Worm (Caenorhabditis elegans) whole organism, late embryonic: ENCODE data around the gene atg-10.

Source experiments
- C38D4.7 ChIP-seq: fragments of 200-800 bp; sonication (Bioruptor generic); optimal IDR thresholded peaks from 2 replicates; lab custom pipeline; 2018; ENCODE audit warnings: mild to moderate bottlenecking, missing genetic modification characterization, moderate library complexity, missing compliant biosample characterization
- F13H6.1 ChIP-seq: sonication (generic microtip); optimal IDR thresholded peaks from 2 replicates; lab custom pipeline; 2016; ENCODE audit warnings: missing genetic modification characterization, missing compliant biosample characterization
- K02D7.2 ChIP-seq: sonication (generic microtip); optimal IDR thresholded peaks from 2 replicates; lab custom pipeline; 2017; ENCODE audit warnings: mild to moderate bottlenecking, missing genetic modification characterization, missing compliant biosample characterization
- T23F11.4 ChIP-seq: fragments of 200-800 bp; sonication (Bioruptor generic); optimal IDR thresholded peaks from 2 replicates; lab custom pipeline; 2018; ENCODE audit warnings: mild to moderate bottlenecking, missing genetic modification characterization, missing compliant biosample characterization
- ama-1 ChIP-seq: fragments of 150-350 bp; optimal IDR thresholded peaks from 2 replicates; lab custom pipeline; 2014
- ceh-14 ChIP-seq: sonication (generic microtip); optimal IDR thresholded peaks from 2 replicates; lab custom pipeline; 2016; ENCODE audit warnings: missing genotype, missing genetic modification characterization, missing compliant biosample characterization
- ceh-19 ChIP-seq: fragments of 200-800 bp; sonication (Bioruptor generic); optimal IDR thresholded peaks from 2 replicates; lab custom pipeline; 2018; ENCODE audit warnings: mild to moderate bottlenecking, missing genetic modification characterization, missing compliant biosample characterization
- ceh-2 ChIP-seq: sonication (generic microtip); optimal IDR thresholded peaks from 2 replicates; lab custom pipeline; 2016; ENCODE audit warnings: missing genotype, missing genetic modification characterization, missing compliant biosample characterization
- ceh-24 ChIP-seq: sonication (generic microtip); optimal IDR thresholded peaks from 2 replicates; lab custom pipeline; 2016; ENCODE audit warnings: mild to moderate bottlenecking, missing genetic modification characterization, missing compliant biosample characterization
- ceh-30 ChIP-seq: fragments of 150-350 bp; optimal IDR thresholded peaks from 2 replicates; lab custom pipeline; 2014; ENCODE audit warnings: missing biosample characterization, missing genetic modification characterization
- ceh-45 ChIP-seq: fragments of 200-800 bp; sonication (Bioruptor generic); IDR thresholded peaks from 2 replicates; pipeline ENCODE4 v1.3.6; 2022; ENCODE audit warnings: missing genetic modification reagents, missing genetic modification characterization, missing compliant biosample characterization
- ceh-48 ChIP-seq: sonication (generic microtip); optimal IDR thresholded peaks from 2 replicates; lab custom pipeline; 2016; ENCODE audit warnings: missing genetic modification characterization, inconsistent platforms, missing compliant biosample characterization
- ceh-6 ChIP-seq: fragments of 200-800 bp; sonication (Bioruptor generic); optimal IDR thresholded peaks from 2 replicates; lab custom pipeline; 2018; ENCODE audit warnings: mild to moderate bottlenecking, missing genetic modification characterization, missing compliant biosample characterization
- ceh-9 ChIP-seq: sonication (generic microtip); optimal IDR thresholded peaks from 2 replicates; lab custom pipeline; 2016; ENCODE audit warnings: mild to moderate bottlenecking, missing genetic modification characterization, inconsistent platforms, missing compliant biosample characterization
- che-1 ChIP-seq: sonication (generic microtip); optimal IDR thresholded peaks from 2 replicates; lab custom pipeline; 2016; ENCODE audit warnings: mild to moderate bottlenecking, missing genetic modification characterization, missing compliant biosample characterization
- dmd-4 ChIP-seq: sonication (generic microtip); optimal IDR thresholded peaks from 2 replicates; lab custom pipeline; 2016; ENCODE audit warnings: borderline replicate concordance, missing genetic modification characterization, missing compliant biosample characterization
- elt-2 ChIP-seq: sonication (generic microtip); optimal IDR thresholded peaks from 2 replicates; lab custom pipeline; 2016; ENCODE audit warnings: missing genetic modification reagents, missing genetic modification characterization, missing compliant biosample characterization
- elt-4 ChIP-seq: sonication (generic microtip); optimal IDR thresholded peaks from 2 replicates; lab custom pipeline; 2016; ENCODE audit warnings: missing genetic modification characterization, missing compliant biosample characterization
- eyg-1 ChIP-seq: sonication (generic microtip); optimal IDR thresholded peaks from 2 replicates; lab custom pipeline; 2016; ENCODE audit warnings: missing genotype, missing genetic modification characterization, missing compliant biosample characterization
- fax-1 ChIP-seq: sonication (generic microtip); optimal IDR thresholded peaks from 2 replicates; lab custom pipeline; 2016; ENCODE audit warnings: missing genotype, missing genetic modification characterization, missing compliant biosample characterization
- gmeb-2 ChIP-seq: sonication (generic microtip); optimal IDR thresholded peaks from 2 replicates; lab custom pipeline; 2016; ENCODE audit warnings: missing genetic modification characterization, inconsistent platforms, missing compliant biosample characterization
- hlh-15 ChIP-seq: sonication (generic microtip); optimal IDR thresholded peaks from 2 replicates; lab custom pipeline; 2016; ENCODE audit warnings: missing genetic modification characterization, missing compliant biosample characterization
- hlh-30 ChIP-seq: sonication (generic microtip); optimal IDR thresholded peaks from 2 replicates; lab custom pipeline; 2017; ENCODE audit warnings: antibody characterized with exemption, missing genetic modification characterization, missing compliant biosample characterization; ENCODE audit not compliant: insufficient read depth
- lim-6 ChIP-seq: sonication (generic microtip); optimal IDR thresholded peaks from 2 replicates; lab custom pipeline; 2016; ENCODE audit warnings: missing genetic modification characterization, missing compliant biosample characterization
- lin-11 ChIP-seq: fragments of 200-800 bp; sonication (Bioruptor generic); optimal IDR thresholded peaks from 2 replicates; lab custom pipeline; 2018; ENCODE audit warnings: mild to moderate bottlenecking, missing genetic modification characterization, missing compliant biosample characterization
- madf-2 ChIP-seq: sonication (generic microtip); optimal IDR thresholded peaks from 2 replicates; lab custom pipeline; 2017; ENCODE audit warnings: missing genetic modification characterization, missing compliant biosample characterization
- mec-3 ChIP-seq: sonication (generic microtip); optimal IDR thresholded peaks from 2 replicates; lab custom pipeline; 2016; ENCODE audit warnings: borderline replicate concordance, missing genetic modification characterization, missing compliant biosample characterization
- nfya-1 ChIP-seq: sonication (generic microtip); optimal IDR thresholded peaks from 2 replicates; lab custom pipeline; 2017; ENCODE audit warnings: missing genetic modification characterization, mild to moderate bottlenecking, missing compliant biosample characterization, antibody characterized with exemption, moderate library complexity
- nhr-232 ChIP-seq: sonication (generic microtip); optimal IDR thresholded peaks from 2 replicates; lab custom pipeline; 2016; ENCODE audit warnings: missing genetic modification characterization, missing compliant biosample characterization
- pag-3 ChIP-seq: sonication (generic microtip); optimal IDR thresholded peaks from 2 replicates; lab custom pipeline; 2016; ENCODE audit warnings: missing compliant biosample characterization, missing genetic modification characterization, borderline replicate concordance
- pax-1 ChIP-seq: fragments of 150-350 bp; optimal IDR thresholded peaks from 2 replicates; lab custom pipeline; 2014; ENCODE audit warnings: missing biosample characterization, missing genetic modification characterization
- pha-2 ChIP-seq: sonication (generic microtip); optimal IDR thresholded peaks from 2 replicates; lab custom pipeline; 2017; ENCODE audit warnings: mild to moderate bottlenecking, missing genetic modification characterization, missing compliant biosample characterization
- pqm-1 ChIP-seq: sonication (generic microtip); optimal IDR thresholded peaks from 2 replicates; lab custom pipeline; 2016; ENCODE audit warnings: missing genetic modification characterization, missing compliant biosample characterization
- pros-1 ChIP-seq: fragments of 150-350 bp; optimal IDR thresholded peaks from 2 replicates; lab custom pipeline; 2014; ENCODE audit warnings: missing biosample characterization, missing genetic modification reagents, missing genetic modification characterization
- sdc-2 ChIP-seq: sonication (generic microtip); optimal IDR thresholded peaks from 2 replicates; lab custom pipeline; 2016; ENCODE audit warnings: missing genotype, missing genetic modification characterization, missing compliant biosample characterization
- ttx-3 ChIP-seq: sonication (generic microtip); optimal IDR thresholded peaks from 2 replicates; lab custom pipeline; 2016; ENCODE audit warnings: missing genetic modification reagents, missing genetic modification characterization, missing compliant biosample characterization
- unc-3 ChIP-seq, 2 experiments: fragments of 200-800 bp in 1 of 2; sonication (Bioruptor generic) in 1 of 2; sonication (generic microtip) in 1 of 2; conservative IDR thresholded peaks in 1 of 2; optimal IDR thresholded peaks in 1 of 2; 2 replicates each; pipeline versions ENCODE4 v1.3.6 to Lab custom; 2016 to 2022; ENCODE audit warnings: missing compliant biosample characterization in 2 of 2, missing genetic modification characterization in 2 of 2, missing genetic modification reagents in 1 of 2
- unc-42 ChIP-seq: sonication (generic microtip); optimal IDR thresholded peaks from 2 replicates; lab custom pipeline; 2016; ENCODE audit warnings: missing genotype, missing genetic modification characterization, missing compliant biosample characterization
- ztf-16 ChIP-seq: sonication (generic microtip); optimal IDR thresholded peaks from 2 replicates; lab custom pipeline; 2017; ENCODE audit warnings: missing genetic modification characterization, missing compliant biosample characterization

The atg-10 gene

DNA sequence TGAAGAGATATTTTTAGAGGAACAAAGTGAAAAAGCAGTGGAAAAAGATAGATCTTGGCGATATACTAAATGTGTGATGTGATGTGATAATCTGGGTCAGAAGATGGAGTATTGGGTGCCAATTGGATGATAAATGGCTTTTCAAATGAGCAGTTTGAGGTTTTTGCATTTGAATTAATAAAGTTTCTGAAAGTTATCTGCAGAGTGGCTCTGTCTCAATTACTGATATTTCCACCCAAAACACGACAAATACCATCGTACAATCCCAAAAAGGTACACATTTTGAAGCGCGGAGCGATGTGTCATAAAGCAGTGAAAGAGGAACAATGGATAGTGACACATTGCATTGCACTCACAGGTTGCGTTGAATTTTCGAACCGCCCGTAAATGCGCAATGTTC is 19.4 kb upstream of the atg-10 start:
- TF ChIP-seq ceh-45: no peak
- TF ChIP-seq che-1 (tag; lab: Kevin White, UChicago): no peak
- no peak for TF ChIP-seq ceh-24 (tag; lab: Kevin White, UChicago)
- no peak for TF ChIP-seq C38D4.7 (GFP tag; lab: Kevin White, UChicago)
- TF ChIP-seq ttx-3 (tag; lab: Kevin White, UChicago): no peak
- TF ChIP-seq fax-1 (tag; lab: Kevin White, UChicago): no peak
- no peak for TF ChIP-seq elt-4 (tag; lab: Kevin White, UChicago)
- TF ChIP-seq unc-42 (tag; lab: Kevin White, UChicago): no peak
- no peak for TF ChIP-seq ceh-9 (tag; lab: Kevin White, UChicago)
- TF ChIP-seq unc-3 (GFP tag; conservative IDR thresholded peaks at IDR 0.05; lab: Robert Waterston, UW): no peak
- no peak for TF ChIP-seq unc-3 (tag; optimal IDR thresholded peaks at IDR 0.05; lab: Kevin White, UChicago)
- TF ChIP-seq sdc-2: no peak
- no peak for TF ChIP-seq ceh-2
- TF ChIP-seq pax-1 (tag; lab: Kevin White, UChicago): no peak

DNA sequence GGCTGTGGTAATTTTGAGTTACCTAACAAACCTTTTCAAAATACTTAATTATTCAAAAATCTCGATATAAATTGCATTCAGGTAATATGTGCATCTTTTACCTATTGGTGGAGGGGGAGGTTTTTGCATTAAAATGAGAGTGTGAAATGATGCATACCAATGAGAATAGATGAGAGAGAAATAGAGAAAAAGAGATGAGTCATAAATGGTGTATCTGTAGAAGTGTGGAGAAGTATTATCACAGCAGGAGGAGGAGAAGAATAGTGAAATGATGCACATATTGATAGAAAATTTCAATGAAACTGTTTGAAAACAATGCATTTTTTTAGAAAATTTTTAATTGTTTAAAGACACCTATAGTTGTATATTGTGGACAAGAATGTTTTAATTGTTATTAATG is 18.4 kb upstream of the atg-10 start:
- TF ChIP-seq mec-3 (tag; lab: Kevin White, UChicago) (no peak), unc-42 (tag; lab: Kevin White, UChicago) (no peak), ztf-16 (tag; lab: Kevin White, UChicago) (no peak), pag-3 (tag; lab: Kevin White, UChicago) (no peak), madf-2 (no peak), ceh-45 (no peak), dmd-4 (tag; lab: Kevin White, UChicago) (no peak), ceh-6 (GFP tag; lab: Kevin White, UChicago) (no peak), pros-1 (tag; lab: Kevin White, UChicago) (no peak), pqm-1 (tag; lab: Kevin White, UChicago) (no peak), sdc-2 (no peak), F13H6.1 (no peak), ceh-14 (tag; lab: Kevin White, UChicago) (no peak), eyg-1 (tag; lab: Kevin White, UChicago) (no peak), hlh-30 (tag; lab: Kevin White, UChicago) (no peak), ceh-48 (tag; lab: Kevin White, UChicago) (no peak)

DNA sequence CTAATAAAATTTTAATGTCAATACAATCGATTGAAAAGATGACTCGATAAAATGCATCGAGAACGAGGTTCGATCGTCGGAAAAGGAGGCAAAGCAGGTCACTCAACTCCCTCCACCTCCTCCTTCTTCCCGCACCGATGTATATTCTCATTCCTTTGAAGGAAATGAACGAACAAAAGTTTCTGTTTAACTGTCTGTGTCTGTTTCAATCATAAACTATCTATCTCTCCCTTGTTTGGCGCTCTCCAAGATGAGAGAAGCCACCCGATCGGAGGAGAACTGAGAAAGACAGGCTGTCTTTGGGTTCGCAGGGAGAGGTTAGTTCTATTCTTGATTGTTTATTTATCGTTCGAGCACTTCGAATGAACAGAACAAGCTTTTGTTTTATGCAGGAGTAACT is 17.8 kb upstream of the atg-10 start, which contains the start of gene D2085.7:
Gene D2085.7 (plus strand): TSS at position 251 of the 400 bp plus-strand sequence.
- TF ChIP-seq ceh-30 (no peak), ceh-9 (tag; lab: Kevin White, UChicago) (no peak), pha-2 (tag; lab: Kevin White, UChicago) (no peak), unc-42 (tag; lab: Kevin White, UChicago) (no peak), lin-11 (tag; lab: Kevin White, UChicago) (no peak), hlh-15 (tag; lab: Kevin White, UChicago) (no peak), ceh-19 (GFP tag; lab: Kevin White, UChicago) (no peak), ceh-2 (no peak), ttx-3 (tag; lab: Kevin White, UChicago) (no peak), ama-1 (lab: Kevin White, UChicago) (no peak), nfya-1 (tag; lab: Kevin White, UChicago) (no peak), sdc-2 (no peak), K02D7.2 (tag; lab: Kevin White, UChicago) (no peak), gmeb-2 (no peak), madf-2 (no peak)

DNA sequence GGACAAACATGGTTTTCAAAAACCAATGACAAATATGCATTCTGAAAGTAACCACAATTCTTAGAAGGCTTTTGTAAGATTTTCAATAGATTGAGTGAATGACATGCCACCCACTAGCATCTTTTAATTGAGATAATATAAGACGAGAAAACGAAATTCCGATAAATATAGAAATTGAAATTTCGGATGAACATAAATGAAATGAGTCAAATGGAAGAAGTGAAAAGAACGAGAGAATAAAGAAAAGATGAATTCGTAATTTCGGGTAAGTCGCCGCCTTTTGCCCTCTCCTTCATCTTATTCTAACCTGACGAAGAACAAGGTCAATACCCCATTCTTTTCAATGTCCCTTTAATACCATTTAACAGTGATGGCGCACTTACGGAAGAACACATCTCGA is 16.6 kb upstream of the atg-10 start:
- TF ChIP-seq nhr-232 (no peak), lim-6 (no peak), elt-2 (tag; lab: Kevin White, UChicago) (no peak), T23F11.4 (no peak), K02D7.2 (tag; lab: Kevin White, UChicago) (no peak), ceh-24 (tag; lab: Kevin White, UChicago) (no peak), ceh-9 (tag; lab: Kevin White, UChicago) (no peak), che-1 (tag; lab: Kevin White, UChicago) (no peak), gmeb-2 (no peak)
